Worm (Caenorhabditis elegans) whole organism, L4 larva: ENCODE measurements around the gene gly-5.
A peak's percentile ranks its signal among the peaks of the same experiment; 100 is the strongest.

Experiments used
- F10B5.3 ChIP-seq: sonication (generic microtip); optimal IDR thresholded peaks from 2 replicates; lab custom pipeline; 2016; ENCODE audit warnings: mild to moderate bottlenecking, missing genetic modification characterization, missing compliant biosample characterization
- Y105C5A.15 ChIP-seq: fragments of 200-800 bp; sonication (Bioruptor generic); IDR thresholded peaks from 2 replicates; pipeline ENCODE4 v1.3.6; 2022; ENCODE audit warnings: missing genetic modification characterization, missing compliant biosample characterization
- ama-1 ChIP-seq: fragments of 150-350 bp; optimal IDR thresholded peaks from 2 replicates; lab custom pipeline; 2014; ENCODE audit warnings: inconsistent platforms, mixed read lengths
- ceh-62 ChIP-seq: sonication (generic microtip); optimal IDR thresholded peaks from 2 replicates; lab custom pipeline; 2017; ENCODE audit warnings: missing biosample characterization, missing genetic modification characterization
- cey-2 ChIP-seq: sonication (generic microtip); optimal IDR thresholded peaks from 3 replicates; lab custom pipeline; 2017; ENCODE audit warnings: missing genetic modification characterization, mild to moderate bottlenecking, missing compliant biosample characterization, antibody characterized with exemption, borderline replicate concordance; ENCODE audit not compliant: insufficient read depth
- nhr-237 ChIP-seq: sonication (generic microtip); optimal IDR thresholded peaks from 2 replicates; lab custom pipeline; 2017; ENCODE audit warnings: missing biosample characterization, missing genetic modification characterization
- nhr-42 ChIP-seq: fragments of 200-800 bp; sonication (Bioruptor generic); IDR thresholded peaks from 2 replicates; pipeline ENCODE4 v1.3.6; 2022; ENCODE audit warnings: missing genetic modification characterization, missing compliant biosample characterization
- nhr-76 ChIP-seq: fragments of 150-350 bp; optimal IDR thresholded peaks from 2 replicates; lab custom pipeline; 2014; ENCODE audit warnings: missing biosample characterization, missing genetic modification characterization
- spr-1 ChIP-seq: sonication (generic microtip); optimal IDR thresholded peaks from 2 replicates; lab custom pipeline; 2016; ENCODE audit warnings: mild to moderate bottlenecking, missing genetic modification characterization, missing compliant biosample characterization

ce11 chrIII:13225019-13225418, 37.8 kb downstream of the gly-5 start:
- TF ChIP-seq ama-1 (lab: Kevin White, UChicago), result no peak
- TF ChIP-seq nhr-42 (GFP tag; lab: Robert Waterston, UW), result 0 out of 2 replicates have a peak, but pooled peaks have one; percentile 34
- no peak for TF ChIP-seq nhr-237 (tag; lab: Kevin White, UChicago)
- no peak for TF ChIP-seq ceh-62
- TF ChIP-seq cey-2 (tag; lab: Kevin White, UChicago), result no peak
- TF ChIP-seq Y105C5A.15, result no peak
- TF ChIP-seq spr-1, result no peak
- TF ChIP-seq F10B5.3 (tag; lab: Kevin White, UChicago), result no peak
- TF ChIP-seq nhr-76 (tag; lab: Kevin White, UChicago), result no peak
